Fruit fly (Drosophila melanogaster) whole organism, embryonic: ENCODE measurements around the gene CG33287.

Experiments used
- Abd-B ChIP-seq: fragments of 200-800 bp; sonication (Bioruptor generic); optimal IDR thresholded peaks from 2 replicates; lab custom pipeline; 2018; ENCODE audit warnings: missing biosample characterization, mild to moderate bottlenecking, missing genetic modification characterization, moderate library complexity
- Antp ChIP-seq: fragments of 200-800 bp; sonication (Bioruptor generic); optimal IDR thresholded peaks from 3 replicates; lab custom pipeline; 2016; ENCODE audit warnings: missing biosample characterization, missing genetic modification characterization
- BEAF-32 ChIP-seq: fragments of 200-800 bp; sonication (Bioruptor generic); optimal IDR thresholded peaks from 3 replicates; lab custom pipeline; 2017; ENCODE audit warnings: missing biosample characterization, missing genetic modification characterization, mild to moderate bottlenecking, moderate library complexity, missing genetic modification reagents
- CG10366 ChIP-seq: fragments of 200-800 bp; sonication (Bioruptor generic); IDR thresholded peaks from 2 replicates; pipeline ENCODE4 v1.3.6; 2022; ENCODE audit warnings: missing biosample characterization, missing genetic modification characterization
- CG10431 ChIP-seq: fragments of 200-800 bp; sonication (Bioruptor generic); optimal IDR thresholded peaks from 3 replicates; lab custom pipeline; 2018; ENCODE audit warnings: missing biosample characterization, mild to moderate bottlenecking, missing genetic modification characterization
- CG10543 ChIP-seq: fragments of 200-800 bp; sonication (Bioruptor generic); optimal IDR thresholded peaks from 3 replicates; lab custom pipeline; 2017; ENCODE audit warnings: missing biosample characterization, mild to moderate bottlenecking, missing genetic modification characterization, moderate library complexity
- CG10654 ChIP-seq: fragments of 200-800 bp; sonication (Bioruptor generic); optimal IDR thresholded peaks from 2 replicates; lab custom pipeline; 2016; ENCODE audit warnings: missing biosample characterization, missing genetic modification characterization
- CG10979 ChIP-seq: fragments of 200-800 bp; sonication (Bioruptor generic); optimal IDR thresholded peaks from 2 replicates; lab custom pipeline; 2018; ENCODE audit warnings: missing biosample characterization, mild to moderate bottlenecking, missing genetic modification characterization, moderate library complexity
- CG13123 ChIP-seq: fragments of 200-800 bp; sonication (Bioruptor generic); optimal IDR thresholded peaks from 2 replicates; lab custom pipeline; 2016; ENCODE audit warnings: missing biosample characterization, missing genetic modification characterization
- CG16863 ChIP-seq: fragments of 200-800 bp; sonication (Bioruptor generic); optimal IDR thresholded peaks from 3 replicates; lab custom pipeline; 2016; ENCODE audit warnings: missing biosample characterization, missing genetic modification characterization
- CG17328 ChIP-seq: fragments of 200-800 bp; sonication (Bioruptor generic); IDR thresholded peaks from 2 replicates; pipeline ENCODE4 v1.3.6; 2022; ENCODE audit warnings: missing biosample characterization, missing genetic modification characterization
- CG17912 ChIP-seq: fragments of 200-800 bp; sonication (Bioruptor generic); optimal IDR thresholded peaks from 2 replicates; lab custom pipeline; 2018; ENCODE audit warnings: missing biosample characterization, mild to moderate bottlenecking, missing genetic modification characterization
- CG18262 ChIP-seq: fragments of 200-800 bp; optimal IDR thresholded peaks from 3 replicates; lab custom pipeline; 2019; ENCODE audit warnings: missing biosample characterization, mild to moderate bottlenecking, missing genetic modification characterization, moderate library complexity
- CG1832 ChIP-seq: fragments of 200-800 bp; sonication (Bioruptor generic); optimal IDR thresholded peaks from 2 replicates; lab custom pipeline; 2017; ENCODE audit warnings: missing biosample characterization, mild to moderate bottlenecking, missing genetic modification characterization, inconsistent platforms
- CG2875 ChIP-seq: fragments of 200-800 bp; sonication (Bioruptor generic); optimal IDR thresholded peaks from 2 replicates; lab custom pipeline; 2017; ENCODE audit warnings: missing biosample characterization, mild to moderate bottlenecking, missing genetic modification characterization, missing genetic modification reagents
- CG3847 ChIP-seq: fragments of 200-800 bp; sonication (Bioruptor generic); IDR thresholded peaks from 2 replicates; pipeline ENCODE4 v1.3.6; 2022; ENCODE audit warnings: missing biosample characterization, missing genetic modification characterization
- CG42726 ChIP-seq: fragments of 200-800 bp; sonication (Bioruptor generic); IDR thresholded peaks from 2 replicates; pipeline ENCODE4 v1.3.6; 2022; ENCODE audit warnings: missing biosample characterization, missing genetic modification characterization; ENCODE audit not compliant: partially characterized antibody
- CG4360 ChIP-seq: fragments of 200-800 bp; sonication (Bioruptor generic); IDR thresholded peaks from 2 replicates; pipeline ENCODE4 v1.3.6; 2022; ENCODE audit warnings: missing biosample characterization, missing genetic modification characterization
- CG4404 ChIP-seq: fragments of 200-800 bp; sonication (Bioruptor generic); IDR thresholded peaks from 2 replicates; pipeline ENCODE4 v1.3.6; 2022; ENCODE audit warnings: missing biosample characterization, missing genetic modification characterization
- CG6272 ChIP-seq: fragments of 200-800 bp; sonication (Bioruptor generic); IDR thresholded peaks from 2 replicates; pipeline ENCODE4 v1.3.6; 2022; ENCODE audit warnings: missing biosample characterization, missing genetic modification characterization
- CG7963 ChIP-seq: fragments of 200-800 bp; sonication (Bioruptor generic); IDR thresholded peaks from 3 replicates; pipeline ENCODE4 v1.3.6; 2022; ENCODE audit warnings: missing biosample characterization, missing genetic modification characterization; ENCODE audit not compliant: partially characterized antibody
- CG8359 ChIP-seq: fragments of 200-800 bp; sonication (Bioruptor generic); optimal IDR thresholded peaks from 2 replicates; lab custom pipeline; 2017; ENCODE audit warnings: missing biosample characterization, mild to moderate bottlenecking, missing genetic modification characterization, borderline replicate concordance
- CG8388 ChIP-seq: fragments of 200-800 bp; sonication (Bioruptor generic); optimal IDR thresholded peaks from 2 replicates; lab custom pipeline; 2019; ENCODE audit warnings: missing biosample characterization, mild to moderate bottlenecking, missing genetic modification characterization, moderate library complexity
- CG8944 ChIP-seq: fragments of 200-800 bp; sonication (Bioruptor generic); optimal IDR thresholded peaks from 3 replicates; lab custom pipeline; 2016; ENCODE audit warnings: missing biosample characterization, missing genetic modification characterization
- CG9876 ChIP-seq: fragments of 200-800 bp; sonication (Bioruptor generic); optimal IDR thresholded peaks from 2 replicates; lab custom pipeline; 2016; ENCODE audit warnings: missing biosample characterization, missing genetic modification characterization
- D19A ChIP-seq: fragments of 200-800 bp; optimal IDR thresholded peaks from 3 replicates; lab custom pipeline; 2019; ENCODE audit warnings: missing biosample characterization, mild to moderate bottlenecking, missing genetic modification characterization, moderate library complexity
- Dref ChIP-seq: fragments of 200-800 bp; sonication (Bioruptor generic); IDR thresholded peaks from 2 replicates; pipeline ENCODE4 v1.3.6; 2022; ENCODE audit warnings: missing biosample characterization, missing genetic modification characterization
- Drgx ChIP-seq: fragments of 200-800 bp; sonication (Bioruptor generic); IDR thresholded peaks from 2 replicates; pipeline ENCODE4 v1.3.6; 2022; ENCODE audit warnings: missing biosample characterization, missing genetic modification characterization
- Eip74EF ChIP-seq, 2 experiments: fragments of 200-800 bp in 1 of 2; fragments of >200 bp in 1 of 2; sonication (Bioruptor generic) in 1 of 2; optimal IDR thresholded peaks; 2 replicates each; lab custom pipeline; 2017 to 2019; ENCODE audit warnings: missing biosample characterization in 2 of 2, missing genetic modification characterization in 2 of 2, mild to moderate bottlenecking in 1 of 2, moderate library complexity in 1 of 2
- Hmx ChIP-seq: fragments of 200-800 bp; sonication (Bioruptor generic); optimal IDR thresholded peaks from 2 replicates; lab custom pipeline; 2016; ENCODE audit warnings: missing biosample characterization, missing genetic modification characterization
- Hr78 ChIP-seq, 2 experiments: fragments of 200-800 bp in 1 of 2; fragments of >200 bp in 1 of 2; sonication (Bioruptor generic) in 1 of 2; optimal IDR thresholded peaks; 2 replicates each; lab custom pipeline; 2017 to 2019; ENCODE audit warnings: missing biosample characterization in 2 of 2, missing genetic modification characterization in 2 of 2, mild to moderate bottlenecking in 1 of 2, moderate library complexity in 1 of 2
- Lim3 ChIP-seq: fragments of 200-800 bp; sonication (Bioruptor generic); IDR thresholded peaks from 2 replicates; pipeline ENCODE4 v1.3.6; 2022; ENCODE audit warnings: missing biosample characterization, missing genetic modification characterization
- Lpt ChIP-seq: fragments of >200 bp; optimal IDR thresholded peaks from 2 replicates; lab custom pipeline; 2018; ENCODE audit warnings: missing biosample characterization, missing genetic modification characterization
- NC2α ChIP-seq: fragments of 200-800 bp; sonication (Bioruptor generic); optimal IDR thresholded peaks from 2 replicates; lab custom pipeline; 2016; ENCODE audit warnings: missing biosample characterization, missing genetic modification characterization
- Sin3A ChIP-seq: fragments of >200 bp; optimal IDR thresholded peaks from 2 replicates; lab custom pipeline; 2018
- TFAM ChIP-seq: fragments of 200-800 bp; sonication (Bioruptor generic); optimal IDR thresholded peaks from 2 replicates; lab custom pipeline; 2017; ENCODE audit warnings: missing biosample characterization, missing genetic modification characterization, inconsistent platforms
- az2 ChIP-seq: fragments of 200-800 bp; sonication (Bioruptor generic); optimal IDR thresholded peaks from 3 replicates; lab custom pipeline; 2016; ENCODE audit warnings: missing biosample characterization, missing genetic modification characterization
- emc ChIP-seq: fragments of 200-800 bp; sonication (Bioruptor generic); optimal IDR thresholded peaks from 2 replicates; lab custom pipeline; 2016; ENCODE audit warnings: missing biosample characterization, missing genetic modification characterization
- fd64A ChIP-seq: fragments of 200-800 bp; sonication (Bioruptor generic); optimal IDR thresholded peaks from 3 replicates; lab custom pipeline; 2018; ENCODE audit warnings: missing biosample characterization, mild to moderate bottlenecking, missing genetic modification characterization
- grau ChIP-seq: fragments of 200-800 bp; optimal IDR thresholded peaks from 3 replicates; lab custom pipeline; 2019; ENCODE audit warnings: missing biosample characterization, mild to moderate bottlenecking, missing genetic modification characterization, moderate library complexity
- klu ChIP-seq: fragments of 200-800 bp; sonication (Bioruptor generic); IDR thresholded peaks from 2 replicates; pipeline ENCODE4 v1.3.6; 2022; ENCODE audit warnings: missing biosample characterization, missing genetic modification characterization
- psq ChIP-seq: fragments of 200-800 bp; sonication (Bioruptor generic); optimal IDR thresholded peaks from 2 replicates; lab custom pipeline; 2017; ENCODE audit warnings: missing biosample characterization, missing genetic modification characterization
- ranshi ChIP-seq: fragments of 200-800 bp; sonication (Bioruptor generic); IDR thresholded peaks from 2 replicates; pipeline ENCODE4 v1.3.6; 2022; ENCODE audit warnings: missing biosample characterization, missing genetic modification characterization
- sisA ChIP-seq: fragments of 200-800 bp; sonication (Bioruptor generic); IDR thresholded peaks from 2 replicates; pipeline ENCODE4 v1.3.6; 2022; ENCODE audit warnings: missing biosample characterization, missing genetic modification characterization
- slou ChIP-seq: fragments of 200-800 bp; sonication (Bioruptor generic); optimal IDR thresholded peaks from 3 replicates; lab custom pipeline; 2016; ENCODE audit warnings: missing biosample characterization, missing genetic modification characterization
- tna ChIP-seq: fragments of 200-800 bp; sonication (Bioruptor generic); IDR thresholded peaks from 2 replicates; pipeline ENCODE4 v1.3.6; 2022; ENCODE audit warnings: missing biosample characterization, missing genetic modification characterization; ENCODE audit not compliant: partially characterized antibody
- ttk ChIP-seq: fragments of 200-800 bp; sonication (Bioruptor generic); IDR thresholded peaks from 2 replicates; pipeline ENCODE4 v2.1.2; 2022; ENCODE audit warnings: missing biosample characterization, missing genetic modification characterization
- unc-4 ChIP-seq: fragments of 200-800 bp; sonication (Bioruptor generic); IDR thresholded peaks from 2 replicates; pipeline ENCODE4 v1.3.6; 2022; ENCODE audit warnings: missing biosample characterization, missing genetic modification characterization; ENCODE audit not compliant: partially characterized antibody
- wdn ChIP-seq: fragments of 200-800 bp; sonication (Bioruptor generic); IDR thresholded peaks from 2 replicates; pipeline ENCODE4 v1.3.6; 2022; ENCODE audit warnings: missing biosample characterization, missing genetic modification characterization
- yki ChIP-seq: fragments of >200 bp; optimal IDR thresholded peaks from 3 replicates; lab custom pipeline; 2018

CG33287 gene

DNA sequence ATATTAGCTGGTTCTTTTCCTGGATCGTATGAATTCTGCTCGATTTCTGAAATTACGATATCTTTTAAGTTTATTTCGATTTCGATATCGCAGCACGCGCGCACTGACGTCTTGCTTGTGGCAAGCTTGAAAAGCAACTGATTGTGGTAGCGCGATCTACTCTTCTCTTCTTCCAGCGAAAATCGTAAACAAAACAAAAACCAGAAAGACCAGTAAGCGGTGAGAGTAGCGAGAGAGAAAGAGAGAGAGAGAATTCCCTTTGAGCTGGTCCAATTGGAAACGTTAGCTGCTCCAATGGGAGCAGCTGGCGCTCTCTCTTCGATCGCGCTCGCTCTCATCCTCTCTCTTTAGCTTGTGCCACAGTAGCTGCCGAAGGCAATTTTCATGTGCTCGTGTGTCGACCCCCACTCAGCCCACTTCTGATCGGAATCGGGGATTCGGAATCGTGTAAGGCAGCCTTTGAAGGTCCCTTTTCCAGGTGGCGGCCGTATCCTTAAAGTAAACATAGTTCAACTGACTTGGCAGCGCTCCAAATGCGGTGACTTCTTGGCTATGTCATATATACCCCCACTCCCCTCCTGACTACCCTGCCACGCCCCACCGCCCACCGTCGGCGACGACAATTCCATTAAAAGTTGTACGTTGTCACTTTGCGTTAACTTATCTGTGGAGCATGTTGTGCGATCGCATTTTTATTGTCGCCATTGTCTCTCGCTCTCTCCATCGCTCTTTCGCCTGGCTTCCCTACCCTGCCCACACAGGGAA lies 20.9 kb downstream of the CG33287 start, which contains the start of gene fng (continued):
- TF ChIP-seq CG42726 (GFP tag; lab: Robert Waterston, UW) (peak; percentile 49; the same call in 1 of the 2 replicates), slou (GFP tag; lab: Kevin White, UChicago) (no peak), Lpt (no peak), CG17912 (no peak), CG6272 (GFP tag; lab: Robert Waterston, UW) (no peak), Sin3A (lab: Kevin White, UChicago) (no peak), NC2α (no peak), tna (GFP tag; lab: Robert Waterston, UW) (no peak), Hr78 (GFP tag; optimal IDR thresholded peaks at IDR 0.05; lab: Kevin White, UChicago) (no peak), D19A (no peak), az2 (GFP tag; lab: Kevin White, UChicago) (no peak), fd64A (GFP tag; lab: Kevin White, UChicago) (no peak), CG7963 (GFP tag; lab: Robert Waterston, UW) (no peak), CG10366 (GFP tag; lab: Robert Waterston, UW) (no peak), CG10431 (GFP tag; lab: Kevin White, UChicago) (no peak), emc (GFP tag; lab: Kevin White, UChicago) (no peak), Dref (GFP tag; lab: Robert Waterston, UW) (no peak), BEAF-32 (no peak), Drgx (peak; percentile 21; the same call in 1 of the 2 replicates), CG10543 (no peak), CG16863 (GFP tag; lab: Kevin White, UChicago) (no peak), klu (no peak), CG3847 (no peak), psq (GFP tag; lab: Kevin White, UChicago) (peak; percentile 71), Hmx (GFP tag; lab: Kevin White, UChicago) (no peak), Lim3 (no peak), CG18262 (tag; lab: Kevin White, UChicago) (no peak), yki (lab: Kevin White, UChicago) (peak; percentile 97), Eip74EF (GFP tag; optimal IDR thresholded peaks at IDR 0.05; lab: Kevin White, UChicago) (no peak), CG10979 (no peak), CG17328 (GFP tag; lab: Robert Waterston, UW) (peak; percentile 47; the same call in 1 of the 2 replicates), CG9876 (no peak), Abd-B (GFP tag; lab: Kevin White, UChicago) (no peak), CG4404 (no peak), ttk (GFP tag; lab: Robert Waterston, UW) (no peak), CG8388 (GFP tag; lab: Kevin White, UChicago) (peak; percentile 94), CG10654 (no peak), CG4360 (GFP tag; lab: Robert Waterston, UW) (peak; percentile 42), sisA (GFP tag; lab: Robert Waterston, UW) (no peak), CG8359 (GFP tag; lab: Kevin White, UChicago) (peak; percentile 21), CG13123 (GFP tag; lab: Kevin White, UChicago) (no peak), CG8944 (GFP tag; lab: Kevin White, UChicago) (no peak), CG1832 (no peak), unc-4 (peak; percentile 55), ranshi (GFP tag; lab: Robert Waterston, UW) (no peak), wdn (no peak), grau (tag; lab: Kevin White, UChicago) (peak; percentile 7), Antp (no peak), CG2875 (no peak), TFAM (GFP tag; lab: Kevin White, UChicago) (no peak)
